Fruit fly (Drosophila melanogaster): Measurements from ENCODE around the gene CG31917.

The CG31917 gene

DNA sequence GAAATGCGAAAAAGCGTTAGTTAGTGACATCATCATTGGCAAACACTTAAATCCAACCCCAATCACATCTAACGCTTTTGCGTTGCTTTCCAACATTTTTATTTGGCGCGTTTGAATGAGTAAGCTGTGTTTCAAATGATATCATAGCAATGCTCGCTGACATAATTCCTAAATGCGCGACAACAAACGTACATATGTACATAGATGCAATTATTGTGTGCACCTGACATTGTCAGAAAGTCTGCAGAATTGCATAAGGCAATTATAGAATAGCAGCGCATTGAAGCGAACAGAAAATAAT lies 12.4 kb downstream of the CG31917 start:
- no peak for TF ChIP-seq Myc (optimal IDR thresholded peaks at IDR 0.05)
- no peak for TF ChIP-seq jim (GFP tag; optimal IDR thresholded peaks at IDR 0.05)
- TF ChIP-seq CrebA (GFP tag; optimal IDR thresholded peaks at IDR 0.05; ENCODE audit: borderline replicate concordance): no peak
- no peak for TF ChIP-seq dl (GFP tag; optimal IDR thresholded peaks at IDR 0.05; ENCODE audit: insufficient read depth in 1 of 2, partially characterized antibody in 2 of 2)
- TF ChIP-seq lola (GFP tag; optimal IDR thresholded peaks at IDR 0.05): no peak
- no peak for TF ChIP-seq N (GFP tag; optimal IDR thresholded peaks at IDR 0.05)
- TF ChIP-seq Dfd (GFP tag; optimal IDR thresholded peaks at IDR 0.05): no peak
- TF ChIP-seq dmrt93B (GFP tag; optimal IDR thresholded peaks at IDR 0.05): no peak

DNA sequence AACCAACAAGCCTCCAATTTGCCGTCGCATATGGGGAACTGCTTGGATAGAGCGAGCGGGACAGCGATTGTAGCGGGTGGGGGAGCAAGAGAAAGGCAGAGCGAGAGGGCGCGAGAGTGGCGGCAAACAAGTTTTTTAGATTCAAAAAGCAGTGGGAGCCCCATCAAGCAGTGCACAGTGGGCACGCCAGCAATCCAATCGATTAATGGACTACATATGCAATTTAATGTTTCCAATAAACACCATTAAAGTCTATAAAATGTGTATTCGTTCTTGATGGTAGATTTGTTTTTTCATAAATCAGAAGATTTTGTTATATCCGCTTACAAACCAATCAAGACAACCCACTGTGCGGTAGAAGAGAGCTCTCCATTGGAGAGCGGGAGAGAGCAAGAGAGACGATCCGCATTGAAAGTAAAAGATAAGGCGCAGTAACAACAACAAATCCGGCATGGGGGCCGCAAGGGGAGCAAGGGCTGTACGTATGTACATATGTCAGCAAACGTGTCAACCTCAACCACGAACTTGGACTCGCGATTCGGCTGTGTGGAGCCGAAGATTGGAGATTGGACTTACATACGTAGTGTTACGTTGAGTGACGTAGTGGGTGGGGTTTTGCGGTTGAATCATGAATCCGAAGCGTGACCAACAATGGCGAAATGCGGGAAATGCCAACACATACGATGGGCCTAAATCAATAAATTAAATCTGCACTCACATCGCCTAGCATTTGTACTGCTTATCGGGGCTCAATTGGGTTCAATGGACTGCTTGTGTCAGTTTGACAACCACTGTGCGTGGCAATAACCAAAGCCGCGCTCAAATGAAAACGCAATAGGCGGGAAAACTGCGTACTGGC lies 13.0 kb downstream of the CG31917 start:
- TF ChIP-seq Hr83 (GFP tag; optimal IDR thresholded peaks at IDR 0.05; ENCODE audit: poor library complexity, severe bottlenecking) (peak; percentile 92), h (GFP tag; optimal IDR thresholded peaks at IDR 0.05) (peak; percentile 99), CG9705 (GFP tag; optimal IDR thresholded peaks at IDR 0.05) (peak; percentile 96), OdsH (GFP tag; optimal IDR thresholded peaks at IDR 0.05) (peak; percentile 98), br (GFP tag; optimal IDR thresholded peaks at IDR 0.05) (peak; percentile 99), Myc (optimal IDR thresholded peaks at IDR 0.05) (peak; percentile 37), CG32264 (GFP tag; optimal IDR thresholded peaks at IDR 0.05) (peak; percentile 98), usp (GFP tag; optimal IDR thresholded peaks at IDR 0.05) (no peak), Jra (GFP tag; optimal IDR thresholded peaks at IDR 0.05) (peak; percentile 97), GATAd (GFP tag; optimal IDR thresholded peaks at IDR 0.05) (peak; percentile 94), ey (GFP tag; optimal IDR thresholded peaks at IDR 0.05) (peak; percentile 99), lola (GFP tag; optimal IDR thresholded peaks at IDR 0.05) (no peak), sage (GFP tag; optimal IDR thresholded peaks at IDR 0.05) (peak; percentile 96), rgr (GFP tag; optimal IDR thresholded peaks at IDR 0.05) (peak; percentile 99), fru (GFP tag; optimal IDR thresholded peaks at IDR 0.05) (peak; percentile 100), foxo (GFP tag; optimal IDR thresholded peaks at IDR 0.05) (peak; percentile 97 to 99), tai (GFP tag; optimal IDR thresholded peaks at IDR 0.05) (peak; percentile 97), N (GFP tag; optimal IDR thresholded peaks at IDR 0.05) (peak; percentile 88), psq (GFP tag; optimal IDR thresholded peaks at IDR 0.05) (peak; percentile 95), Hnf4 (GFP tag; optimal IDR thresholded peaks at IDR 0.05) (peak; percentile 98), dl (GFP tag; optimal IDR thresholded peaks at IDR 0.05; ENCODE audit: insufficient read depth in 1 of 2, partially characterized antibody in 2 of 2) (peak; percentile 80 to 91), Sp1 (GFP tag; optimal IDR thresholded peaks at IDR 0.05) (peak; percentile 98), sv (GFP tag; optimal IDR thresholded peaks at IDR 0.05) (peak; percentile 98), Abd-B (GFP tag; optimal IDR thresholded peaks at IDR 0.05) (no peak), dmrt93B (GFP tag; optimal IDR thresholded peaks at IDR 0.05) (peak; percentile 98), pan (optimal IDR thresholded peaks at IDR 0.05) (no peak), HLH106 (tag; optimal IDR thresholded peaks at IDR 0.05) (peak; percentile 98), Hr78 (GFP tag; optimal IDR thresholded peaks at IDR 0.05) (no peak), brk (GFP tag; optimal IDR thresholded peaks at IDR 0.05) (peak; percentile 94), Vsx2 (GFP tag; optimal IDR thresholded peaks at IDR 0.05; ENCODE audit: partially characterized antibody) (peak; percentile 69), dsf (GFP tag; optimal IDR thresholded peaks at IDR 0.05; ENCODE audit: borderline replicate concordance) (peak; percentile 94), woc (GFP tag; optimal IDR thresholded peaks at IDR 0.05) (peak; percentile 99), Mio (GFP tag; optimal IDR thresholded peaks at IDR 0.05) (peak; percentile 92), jim (GFP tag; optimal IDR thresholded peaks at IDR 0.05) (no peak), Dfd (GFP tag; optimal IDR thresholded peaks at IDR 0.05) (no peak), Dif (GFP tag; optimal IDR thresholded peaks at IDR 0.05; ENCODE audit: partially characterized antibody) (peak; percentile 94), CrebA (GFP tag; optimal IDR thresholded peaks at IDR 0.05; ENCODE audit: borderline replicate concordance) (peak; percentile 95), Rel (GFP tag; optimal IDR thresholded peaks at IDR 0.05) (peak; percentile 95), Rel (tag; optimal IDR thresholded peaks at IDR 0.05) (peak; percentile 97)

Measured in whole organism, wandering third instar larva.